Fruit fly (Drosophila melanogaster) whole organism, pupa: ENCODE data around the gene Edem2.

Experiments
- CG10348 ChIP-seq: fragments of 200-800 bp; sonication (Bioruptor generic); IDR thresholded peaks from 2 replicates; pipeline ENCODE4 v1.3.6; 2022; ENCODE audit warnings: missing biosample characterization, missing genetic modification characterization
- CG12605 ChIP-seq: fragments of 200-800 bp; sonication (Bioruptor generic); IDR thresholded peaks from 2 replicates; pipeline ENCODE4 v1.3.6; 2022; ENCODE audit warnings: missing biosample characterization, missing genetic modification characterization
- CG13204 ChIP-seq: fragments of 200-800 bp; sonication (Bioruptor generic); optimal IDR thresholded peaks from 2 replicates; lab custom pipeline; 2018; ENCODE audit warnings: missing biosample characterization, mild to moderate bottlenecking, missing genetic modification characterization, moderate library complexity
- CG14655 ChIP-seq: fragments of 200-800 bp; sonication (Bioruptor generic); optimal IDR thresholded peaks from 3 replicates; lab custom pipeline; 2017; ENCODE audit warnings: mild to moderate bottlenecking, missing biosample characterization, missing genetic modification reagents, missing genetic modification characterization
- CG15710 ChIP-seq: fragments of 200-800 bp; sonication (Bioruptor generic); optimal IDR thresholded peaks from 2 replicates; lab custom pipeline; 2018; ENCODE audit warnings: missing biosample characterization, mild to moderate bottlenecking, missing genetic modification characterization, moderate library complexity
- CG17806 ChIP-seq: fragments of 200-800 bp; sonication (Bioruptor generic); optimal IDR thresholded peaks from 2 replicates; lab custom pipeline; 2018; ENCODE audit warnings: missing biosample characterization, mild to moderate bottlenecking, missing genetic modification characterization, moderate library complexity
- CG32121 ChIP-seq: fragments of 200-800 bp; sonication (Bioruptor generic); IDR thresholded peaks from 2 replicates; pipeline ENCODE4 v1.3.6; 2022; ENCODE audit warnings: missing biosample characterization, missing genetic modification characterization
- CG34367 ChIP-seq: fragments of 200-800 bp; sonication (Bioruptor generic); optimal IDR thresholded peaks from 2 replicates; lab custom pipeline; 2018; ENCODE audit warnings: missing biosample characterization, mild to moderate bottlenecking, missing genetic modification characterization
- CG4496 ChIP-seq: fragments of 200-800 bp; sonication (Bioruptor generic); IDR thresholded peaks from 3 replicates; pipeline ENCODE4 v1.3.6; 2022; ENCODE audit warnings: missing biosample characterization, missing genetic modification characterization
- CG8159 ChIP-seq: fragments of 200-800 bp; sonication (Bioruptor generic); optimal IDR thresholded peaks from 3 replicates; lab custom pipeline; 2018; ENCODE audit warnings: missing biosample characterization, mild to moderate bottlenecking, missing genetic modification characterization, moderate library complexity
- CG8301 ChIP-seq: fragments of 200-800 bp; sonication (Bioruptor generic); optimal IDR thresholded peaks from 2 replicates; lab custom pipeline; 2018; ENCODE audit warnings: missing biosample characterization, mild to moderate bottlenecking, missing genetic modification characterization
- CG9948 ChIP-seq: fragments of 200-800 bp; sonication (Bioruptor generic); optimal IDR thresholded peaks from 2 replicates; lab custom pipeline; 2018; ENCODE audit warnings: missing biosample characterization, mild to moderate bottlenecking, missing genetic modification characterization, moderate library complexity
- D1 ChIP-seq: fragments of 200-800 bp; sonication (Bioruptor generic); optimal IDR thresholded peaks from 2 replicates; lab custom pipeline; 2018; ENCODE audit warnings: missing biosample characterization, mild to moderate bottlenecking, missing genetic modification characterization, moderate library complexity
- EcR ChIP-seq: fragments of 200-800 bp; sonication (Bioruptor generic); optimal IDR thresholded peaks from 3 replicates; lab custom pipeline; 2019; ENCODE audit warnings: missing biosample characterization, missing genetic modification characterization, mild to moderate bottlenecking, moderate library complexity, missing genetic modification reagents
- Ets98B ChIP-seq: fragments of 200-800 bp; sonication (Bioruptor generic); IDR thresholded peaks from 2 replicates; pipeline ENCODE4 v1.3.6; 2022; ENCODE audit warnings: missing biosample characterization, missing genetic modification characterization
- Pif1A ChIP-seq: fragments of 200-800 bp; sonication (Bioruptor generic); optimal IDR thresholded peaks from 3 replicates; lab custom pipeline; 2016; ENCODE audit warnings: missing biosample characterization, missing genetic modification characterization
- Pif1B ChIP-seq: fragments of 200-800 bp; sonication (Bioruptor generic); optimal IDR thresholded peaks from 3 replicates; lab custom pipeline; 2016; ENCODE audit warnings: missing biosample characterization, missing genetic modification characterization
- Snoo ChIP-seq: fragments of 200-800 bp; sonication (Bioruptor generic); optimal IDR thresholded peaks from 3 replicates; lab custom pipeline; 2017; ENCODE audit warnings: missing biosample characterization, mild to moderate bottlenecking, missing genetic modification characterization, inconsistent platforms
- fd96Ca ChIP-seq: fragments of 200-800 bp; sonication (Bioruptor generic); IDR thresholded peaks from 3 replicates; pipeline ENCODE4 v1.3.6; 2022; ENCODE audit warnings: missing biosample characterization, missing genetic modification characterization
- gl ChIP-seq: fragments of 200-800 bp; sonication (Bioruptor generic); optimal IDR thresholded peaks from 2 replicates; lab custom pipeline; 2018; ENCODE audit warnings: missing biosample characterization, mild to moderate bottlenecking, missing genetic modification characterization
- rn ChIP-seq: fragments of 200-800 bp; sonication (Bioruptor generic); IDR thresholded peaks from 2 replicates; pipeline ENCODE4 v1.3.6; 2022; ENCODE audit warnings: missing biosample characterization, missing genetic modification characterization

Gene Edem2

DNA sequence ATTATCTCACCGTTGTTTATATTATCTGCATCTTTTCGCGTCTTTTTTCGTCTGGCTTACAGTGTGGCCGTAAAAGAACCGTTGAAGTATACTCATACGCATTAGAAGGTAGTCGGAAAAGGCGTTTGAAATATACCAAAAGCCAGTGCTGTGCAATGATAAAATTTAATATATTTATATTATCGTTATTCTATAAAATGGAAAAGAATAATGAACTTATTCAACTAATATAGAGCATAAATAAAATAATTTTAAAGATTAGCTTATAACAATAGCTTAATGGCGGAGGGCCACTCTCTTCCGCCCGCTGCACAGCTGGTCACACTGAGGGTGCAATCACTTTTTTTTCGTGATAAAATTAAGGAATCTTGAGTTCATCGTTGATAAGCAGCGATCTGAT lies at the start of gene Edem2, which contains the start of gene CG16974:
Gene Edem2, plus strand, starts transcription at position 308 of the 400 bp plus-strand sequence.
Gene CG16974, minus strand, starts transcription at position 86 of the 400 bp plus-strand sequence.
- TF ChIP-seq CG32121 (GFP tag; lab: Robert Waterston, UW) (peak; percentile 56; the same call in 1 of the 2 replicates), CG4496 (GFP tag; lab: Robert Waterston, UW) (peak; percentile 59; the same call in 1 of the 3 replicates), fd96Ca (peak; percentile 71), rn (peak; percentile 42; the same call in 1 of the 2 replicates), CG14655 (GFP tag; lab: Kevin White, UChicago) (no peak), Ets98B (GFP tag; lab: Robert Waterston, UW) (peak; percentile 60), CG13204 (GFP tag; lab: Kevin White, UChicago) (no peak), Snoo (peak; percentile 53), CG15710 (peak; percentile 56), EcR (peak; percentile 28), CG34367 (tag; lab: Kevin White, UChicago) (no peak)

DNA sequence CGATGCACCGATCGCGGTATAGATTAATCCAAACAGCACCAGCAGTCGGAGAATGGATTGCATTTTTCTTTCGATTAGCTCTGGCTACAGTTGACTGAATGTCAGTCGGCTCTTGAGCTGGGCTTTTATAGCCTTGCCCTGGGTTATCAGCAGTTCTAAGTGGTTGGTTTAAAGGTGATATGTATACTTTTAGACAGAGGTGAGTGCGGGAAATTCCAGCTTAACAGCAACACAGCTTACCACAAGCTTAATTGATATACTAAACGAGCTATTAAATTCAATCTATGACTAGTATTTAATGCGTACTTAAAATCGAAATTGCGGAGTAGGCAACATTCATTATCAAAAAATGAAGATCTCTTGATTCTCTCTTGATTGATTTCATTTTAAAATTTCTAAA lies 49.2 kb upstream of the Edem2 start, which contains the start of gene CG9928:
Gene CG9928, minus strand, starts transcription at position 101 of the 400 bp plus-strand sequence.
- no peak for TF ChIP-seq Pif1B
- no peak for TF ChIP-seq CG9948 (tag; lab: Kevin White, UChicago)
- no peak for TF ChIP-seq CG32121 (GFP tag; lab: Robert Waterston, UW)
- no peak for TF ChIP-seq rn
- TF ChIP-seq CG10348 = no peak
- no peak for TF ChIP-seq CG14655 (GFP tag; lab: Kevin White, UChicago)

DNA sequence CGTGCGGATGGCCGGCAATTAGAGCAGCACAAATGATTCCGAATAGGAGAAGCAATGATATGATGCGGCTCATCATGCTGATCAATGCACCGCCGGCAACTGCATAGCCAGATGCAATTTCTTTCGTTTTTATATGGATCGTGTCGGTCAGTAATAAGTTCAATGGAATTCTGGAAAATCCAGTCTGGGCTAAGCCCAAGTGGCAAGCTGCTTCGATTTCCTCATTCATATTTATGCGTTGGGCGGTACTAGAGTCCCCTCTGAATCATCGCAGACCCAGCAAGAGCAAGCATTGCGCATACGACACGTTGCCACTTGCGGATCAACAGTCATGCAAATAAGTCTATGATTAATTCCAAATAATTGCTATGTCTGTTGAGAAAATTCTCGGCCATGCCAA lies 48.5 kb upstream of the Edem2 start, which contains the start of gene CG16978:
Gene CG16978, minus strand, starts transcription at position 101 of the 400 bp plus-strand sequence.
- TF ChIP-seq CG34367 (tag; lab: Kevin White, UChicago) = no peak
- no peak for TF ChIP-seq CG9948 (tag; lab: Kevin White, UChicago)
- TF ChIP-seq Pif1A (GFP tag; lab: Kevin White, UChicago) = no peak
- no peak for TF ChIP-seq CG8301 (tag; lab: Kevin White, UChicago)
- no peak for TF ChIP-seq Ets98B (GFP tag; lab: Robert Waterston, UW)
- TF ChIP-seq rn = no peak
- TF ChIP-seq CG10348 = no peak
- no peak for TF ChIP-seq D1 (tag; lab: Kevin White, UChicago)
- no peak for TF ChIP-seq fd96Ca
- no peak for TF ChIP-seq CG32121 (GFP tag; lab: Robert Waterston, UW)
- no peak for TF ChIP-seq EcR

DNA sequence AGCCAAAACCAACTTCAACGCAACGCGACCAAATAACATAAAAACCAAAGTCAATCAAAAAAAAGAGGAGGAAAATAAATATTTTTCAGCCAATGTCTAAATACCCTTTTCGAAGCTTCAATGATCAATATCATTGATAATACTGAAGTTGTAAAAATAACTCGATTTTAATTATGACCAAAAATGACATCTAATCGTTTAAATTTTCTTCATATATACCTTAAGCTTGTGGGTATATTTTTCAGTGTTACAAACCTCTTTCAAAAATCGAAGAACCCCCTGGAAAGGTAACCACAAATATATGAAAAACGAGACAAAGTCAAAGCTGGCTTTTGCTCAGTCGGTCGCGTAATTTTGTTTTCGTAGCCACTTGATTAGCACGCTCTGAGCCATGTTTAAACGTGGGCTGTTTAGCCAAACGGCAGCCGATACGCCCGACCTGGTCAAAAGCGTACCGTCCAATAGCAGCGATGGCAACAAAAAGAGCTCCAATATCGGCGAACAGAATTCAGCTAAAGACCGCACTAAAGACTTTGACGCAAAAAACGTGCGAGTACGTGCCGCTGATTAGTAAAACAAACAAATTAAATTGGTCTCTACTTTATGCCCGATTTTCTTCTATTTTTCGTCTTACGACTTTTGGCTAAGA lies 46.8 kb upstream of the Edem2 start:
- TF ChIP-seq rn (peak; percentile 50; the same call in 1 of the 2 replicates), D1 (tag; lab: Kevin White, UChicago) (no peak), CG9948 (tag; lab: Kevin White, UChicago) (no peak), CG4496 (GFP tag; lab: Robert Waterston, UW) (peak; percentile 66; the same call in 2 of the 3 replicates), CG17806 (peak; percentile 1), CG14655 (GFP tag; lab: Kevin White, UChicago) (peak; percentile 30), CG34367 (tag; lab: Kevin White, UChicago) (no peak), Pif1A (GFP tag; lab: Kevin White, UChicago) (no peak), CG12605 (GFP tag; lab: Robert Waterston, UW) (no peak), Pif1B (peak; percentile 8), CG32121 (GFP tag; lab: Robert Waterston, UW) (peak; percentile 73), CG8159 (tag; lab: Kevin White, UChicago) (peak; percentile 24), Snoo (no peak), CG10348 (no peak), gl (tag; lab: Kevin White, UChicago) (no peak), CG8301 (tag; lab: Kevin White, UChicago) (peak; percentile 18), CG13204 (GFP tag; lab: Kevin White, UChicago) (no peak), fd96Ca (0 out of 3 replicates have a peak, but pooled peaks have one; percentile 23), CG15710 (no peak), EcR (no peak), Ets98B (GFP tag; lab: Robert Waterston, UW) (0 out of 2 replicates have a peak, but pooled peaks have one; percentile 34)

DNA sequence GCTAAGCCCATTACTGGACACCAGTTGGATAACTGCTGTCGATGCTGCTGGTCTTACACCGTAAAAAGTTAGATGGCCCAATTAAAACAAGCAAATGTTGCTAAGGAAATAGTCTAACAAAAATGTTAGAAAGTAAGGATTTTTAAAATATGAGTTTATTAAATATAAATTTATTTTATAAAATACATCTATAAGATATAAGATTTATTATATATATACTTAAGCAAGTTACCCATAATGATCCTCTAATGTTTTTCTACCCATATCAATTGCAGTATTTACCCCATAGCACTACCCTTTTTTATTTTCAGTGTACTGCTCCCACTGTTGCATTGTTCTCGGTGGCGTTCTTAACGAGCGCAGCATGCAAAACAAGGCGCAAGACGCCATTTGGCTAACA lies 45.7 kb upstream of the Edem2 start:
- peak; percentile 86 for TF ChIP-seq CG9948 (tag; lab: Kevin White, UChicago)
- no peak for TF ChIP-seq Pif1B
- TF ChIP-seq CG34367 (tag; lab: Kevin White, UChicago) = peak; percentile 68
- no peak for TF ChIP-seq rn
- peak; percentile 56 for TF ChIP-seq D1 (tag; lab: Kevin White, UChicago)
- peak; percentile 89 for TF ChIP-seq CG8159 (tag; lab: Kevin White, UChicago)
- peak; percentile 75 for TF ChIP-seq CG14655 (GFP tag; lab: Kevin White, UChicago)
- no peak for TF ChIP-seq fd96Ca
- 0 out of 2 replicates have a peak, but pooled peaks have one; percentile 25 for TF ChIP-seq CG32121 (GFP tag; lab: Robert Waterston, UW)
- peak; percentile 83 for TF ChIP-seq CG15710
- no peak for TF ChIP-seq EcR
- TF ChIP-seq Snoo = peak; percentile 43
- TF ChIP-seq Pif1A (GFP tag; lab: Kevin White, UChicago) = no peak
- TF ChIP-seq gl (tag; lab: Kevin White, UChicago) = peak; percentile 24
- TF ChIP-seq CG12605 (GFP tag; lab: Robert Waterston, UW) = no peak
- TF ChIP-seq CG17806 = peak; percentile 81
- TF ChIP-seq CG10348 = no peak
- no peak for TF ChIP-seq Ets98B (GFP tag; lab: Robert Waterston, UW)
- TF ChIP-seq CG13204 (GFP tag; lab: Kevin White, UChicago) = peak; percentile 41
- peak; percentile 37 for TF ChIP-seq CG8301 (tag; lab: Kevin White, UChicago)
- TF ChIP-seq CG4496 (GFP tag; lab: Robert Waterston, UW) = no peak
